Worm (Caenorhabditis elegans) whole organism, L1 larva: ENCODE results near the gene C01B10.3.

Experiments
- C16A3.4 ChIP-seq: fragments of 150-350 bp; optimal IDR thresholded peaks from 2 replicates; lab custom pipeline; 2014; ENCODE audit warnings: missing biosample characterization, missing genetic modification characterization
- F16B12.6 ChIP-seq: fragments of 150-350 bp; optimal IDR thresholded peaks from 2 replicates; lab custom pipeline; 2014; ENCODE audit warnings: missing biosample characterization, missing genetic modification characterization
- alr-1 ChIP-seq: fragments of 200-800 bp; sonication (Bioruptor generic); optimal IDR thresholded peaks from 2 replicates; lab custom pipeline; 2018; ENCODE audit warnings: borderline replicate concordance, mild to moderate bottlenecking, missing genetic modification characterization, missing compliant biosample characterization
- ama-1 ChIP-seq: fragments of 150-350 bp; optimal IDR thresholded peaks from 2 replicates; lab custom pipeline; 2014
- ceh-63 ChIP-seq: fragments of 200-800 bp; sonication (Bioruptor generic); optimal IDR thresholded peaks from 2 replicates; lab custom pipeline; 2018; ENCODE audit warnings: mild to moderate bottlenecking, missing genetic modification characterization, missing compliant biosample characterization
- ceh-88 ChIP-seq: fragments of 200-800 bp; sonication (Bioruptor generic); IDR thresholded peaks from 2 replicates; pipeline ENCODE4 v1.3.6; 2022; ENCODE audit warnings: missing genetic modification characterization, missing compliant biosample characterization
- dpl-1 ChIP-seq, 3 experiments: fragments of 150-350 bp in 2 of 3; sonication (generic microtip) in 1 of 3; optimal IDR thresholded peaks; 2 replicates each; lab custom pipeline; 2014 to 2017; ENCODE audit warnings: missing biosample characterization in 3 of 3, missing genetic modification characterization in 3 of 3, missing genetic modification reagents in 3 of 3
- efl-1 ChIP-seq, 4 experiments: fragments of 150-350 bp; optimal IDR thresholded peaks in 3 of 4; peaks in 1 of 4; 1 replicate in 1 of 4; 2 replicates in 3 of 4; lab custom pipeline; 2014; ENCODE audit warnings: missing biosample characterization in 2 of 4, missing genetic modification characterization in 2 of 4, missing genetic modification reagents in 2 of 4
- efl-3 ChIP-seq: fragments of 200-800 bp; sonication (Bioruptor generic); optimal IDR thresholded peaks from 2 replicates; lab custom pipeline; 2018; ENCODE audit warnings: mild to moderate bottlenecking, missing genetic modification characterization, missing compliant biosample characterization
- elt-2 ChIP-seq: sonication (generic microtip); optimal IDR thresholded peaks from 2 replicates; lab custom pipeline; 2016; ENCODE audit warnings: missing genetic modification characterization, mild to moderate bottlenecking, inconsistent platforms, missing compliant biosample characterization, missing genetic modification reagents
- elt-3 ChIP-seq, 6 experiments: fragments of 150-350 bp in 1 of 6; sonication (generic microtip); optimal IDR thresholded peaks; 2 replicates each; lab custom pipeline; 2017 to 2018; ENCODE audit warnings: missing biosample characterization in 6 of 6, missing genetic modification characterization in 6 of 6, inconsistent platforms in 1 of 6
- fkh-10 ChIP-seq: sonication (generic microtip); optimal IDR thresholded peaks from 2 replicates; lab custom pipeline; 2017; ENCODE audit warnings: missing biosample characterization, missing genetic modification reagents, missing genetic modification characterization
- fkh-8 ChIP-seq: sonication (generic microtip); optimal IDR thresholded peaks from 2 replicates; lab custom pipeline; 2016; ENCODE audit warnings: mild to moderate bottlenecking, missing genetic modification characterization, missing compliant biosample characterization
- grh-1 ChIP-seq: fragments of 200-800 bp; sonication (Bioruptor generic); IDR thresholded peaks from 2 replicates; pipeline ENCODE4 v1.3.6; 2022; ENCODE audit warnings: missing genetic modification reagents, missing genetic modification characterization, missing compliant biosample characterization
- isw-1 ChIP-seq: fragments of 200-800 bp; sonication (Bioruptor generic); IDR thresholded peaks from 2 replicates; pipeline ENCODE4 v1.3.6; 2022; ENCODE audit warnings: missing genetic modification characterization, missing compliant biosample characterization
- jun-1 ChIP-seq: fragments of 150-350 bp; optimal IDR thresholded peaks from 2 replicates; lab custom pipeline; 2014; ENCODE audit warnings: missing biosample characterization, missing genetic modification reagents, missing genetic modification characterization
- lin-14 ChIP-seq: fragments of 200-800 bp; sonication (Bioruptor generic); optimal IDR thresholded peaks from 2 replicates; lab custom pipeline; 2018; ENCODE audit warnings: mild to moderate bottlenecking, missing genetic modification characterization, moderate library complexity, missing compliant biosample characterization
- lin-15B ChIP-seq: fragments of 150-350 bp; sonication (generic microtip); optimal IDR thresholded peaks from 3 replicates; lab custom pipeline; 2014; ENCODE audit warnings: missing biosample characterization, missing genetic modification characterization
- lin-39 ChIP-seq: fragments of 150-350 bp; optimal IDR thresholded peaks from 2 replicates; lab custom pipeline; 2014; ENCODE audit warnings: missing biosample characterization, missing genetic modification reagents, missing genetic modification characterization
- mab-9 ChIP-seq: fragments of 200-800 bp; sonication (Bioruptor generic); IDR thresholded peaks from 2 replicates; pipeline ENCODE4 v1.3.6; 2022; ENCODE audit warnings: missing genetic modification reagents, missing genetic modification characterization, missing compliant biosample characterization
- mdl-1 ChIP-seq, 2 experiments: fragments of 150-350 bp; optimal IDR thresholded peaks; 2 replicates each; lab custom pipeline; 2014 to 2017; ENCODE audit warnings: missing biosample characterization in 2 of 2, missing genetic modification characterization in 2 of 2, inconsistent platforms in 1 of 2
- mef-2 ChIP-seq: fragments of 150-350 bp; optimal IDR thresholded peaks from 2 replicates; lab custom pipeline; 2014; ENCODE audit warnings: missing biosample characterization, missing genetic modification characterization
- nhr-19 ChIP-seq: fragments of 200-800 bp; sonication (Bioruptor generic); conservative IDR thresholded peaks from 2 replicates; pipeline ENCODE4 v1.3.6; 2022; ENCODE audit warnings: missing genetic modification characterization, missing compliant biosample characterization
- nhr-20 ChIP-seq: sonication (generic microtip); optimal IDR thresholded peaks from 2 replicates; lab custom pipeline; 2016; ENCODE audit warnings: mild to moderate bottlenecking, missing genetic modification characterization, missing compliant biosample characterization
- nhr-237 ChIP-seq: fragments of 150-350 bp; optimal IDR thresholded peaks from 2 replicates; lab custom pipeline; 2014; ENCODE audit warnings: missing biosample characterization, missing genetic modification characterization
- nhr-76 ChIP-seq: sonication (generic microtip); optimal IDR thresholded peaks from 2 replicates; lab custom pipeline; 2017; ENCODE audit warnings: missing biosample characterization, missing genetic modification characterization
- nhr-77 ChIP-seq: fragments of 150-350 bp; optimal IDR thresholded peaks from 2 replicates; lab custom pipeline; 2014; ENCODE audit warnings: missing biosample characterization, missing genetic modification characterization
- nhr-84 ChIP-seq: sonication (generic microtip); optimal IDR thresholded peaks from 2 replicates; lab custom pipeline; 2017; ENCODE audit warnings: missing biosample characterization, missing genetic modification characterization
- nhr-85 ChIP-seq: sonication (generic microtip); peaks from one replicate; lab custom pipeline; 2016; ENCODE audit warnings: missing genetic modification characterization, inconsistent platforms, missing compliant biosample characterization
- nhr-90 ChIP-seq: sonication (generic microtip); optimal IDR thresholded peaks from 2 replicates; lab custom pipeline; 2016; ENCODE audit warnings: mild to moderate bottlenecking, missing genetic modification characterization, missing compliant biosample characterization; ENCODE audit not compliant: poor library complexity
- pax-3 ChIP-seq: fragments of 200-800 bp; sonication (Bioruptor generic); optimal IDR thresholded peaks from 2 replicates; lab custom pipeline; 2018; ENCODE audit warnings: mild to moderate bottlenecking, missing genetic modification characterization, moderate library complexity, missing compliant biosample characterization
- skn-1 ChIP-seq: fragments of 150-350 bp; optimal IDR thresholded peaks from 2 replicates; lab custom pipeline; 2014; ENCODE audit warnings: missing biosample characterization, missing genetic modification characterization
- sptf-1 ChIP-seq: fragments of 150-350 bp; optimal IDR thresholded peaks from 2 replicates; lab custom pipeline; 2014; ENCODE audit warnings: missing biosample characterization, missing genetic modification characterization
- sup-37 ChIP-seq: fragments of 200-800 bp; sonication (Bioruptor generic); optimal IDR thresholded peaks from 2 replicates; lab custom pipeline; 2018; ENCODE audit warnings: mild to moderate bottlenecking, missing genetic modification characterization, missing compliant biosample characterization
- swsn-7 ChIP-seq: sonication (generic microtip); optimal IDR thresholded peaks from 2 replicates; lab custom pipeline; 2016; ENCODE audit warnings: missing genetic modification characterization, missing compliant biosample characterization
- unc-130 ChIP-seq: fragments of 150-350 bp; optimal IDR thresholded peaks from 2 replicates; lab custom pipeline; 2017; ENCODE audit warnings: missing biosample characterization, missing genetic modification characterization, inconsistent platforms
- unc-30 ChIP-seq: sonication (generic microtip); optimal IDR thresholded peaks from 2 replicates; lab custom pipeline; 2017; ENCODE audit warnings: missing biosample characterization, missing genetic modification characterization
- vab-15 ChIP-seq: sonication (generic microtip); optimal IDR thresholded peaks from 2 replicates; lab custom pipeline; 2017; ENCODE audit warnings: missing genotype, mild to moderate bottlenecking, missing genetic modification characterization, missing compliant biosample characterization
- xbp-1 ChIP-seq: sonication (generic microtip); optimal IDR thresholded peaks from 2 replicates; lab custom pipeline; 2016; ENCODE audit warnings: missing genetic modification characterization, missing compliant biosample characterization
- zip-4 ChIP-seq: fragments of 200-800 bp; sonication (Bioruptor generic); optimal IDR thresholded peaks from 2 replicates; lab custom pipeline; 2018; ENCODE audit warnings: mild to moderate bottlenecking, missing genetic modification characterization, moderate library complexity, missing compliant biosample characterization
- ztf-11 ChIP-seq, 2 experiments: sonication (generic microtip); optimal IDR thresholded peaks; 2 replicates each; lab custom pipeline; 2016 to 2017; ENCODE audit warnings: missing genetic modification characterization in 2 of 2, missing biosample characterization in 1 of 2, missing compliant biosample characterization in 1 of 2

Gene C01B10.3

DNA sequence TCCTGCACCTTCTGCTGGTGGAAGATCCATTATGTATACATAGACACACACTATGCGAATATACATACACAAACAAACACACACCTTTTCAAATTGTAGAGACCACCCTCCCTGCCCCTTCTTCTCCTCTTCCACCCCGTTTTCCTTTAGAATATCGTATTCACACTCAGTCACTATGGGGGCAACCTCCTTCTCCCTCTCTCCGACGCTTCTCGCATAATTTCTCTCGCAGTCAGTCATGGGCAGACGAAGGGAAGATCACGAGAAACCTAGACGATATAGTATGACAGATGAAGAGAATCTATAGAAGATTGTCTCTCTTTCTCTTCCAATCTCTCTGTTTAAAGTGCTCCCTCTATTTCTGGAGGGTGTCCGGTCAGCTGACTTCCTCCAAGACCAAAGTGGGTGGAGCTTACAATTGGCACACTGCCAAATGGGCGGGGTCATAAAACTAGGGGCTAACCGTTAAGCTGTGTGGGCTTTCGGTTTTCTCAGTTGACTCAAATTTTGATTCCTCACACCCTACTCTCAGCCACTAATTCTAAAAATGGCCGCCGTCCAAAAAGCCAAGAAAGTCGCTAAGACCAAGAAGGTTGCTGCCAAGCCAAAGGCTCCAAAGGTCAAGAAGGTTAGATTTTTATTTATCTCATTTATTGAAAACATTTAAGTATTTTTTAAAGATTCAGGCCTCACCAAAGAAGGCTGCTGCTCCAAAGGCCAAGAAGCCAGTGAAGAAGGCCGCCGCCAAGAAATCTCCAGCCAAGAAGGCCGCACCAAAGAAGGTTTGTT lies 24.9 kb upstream of the C01B10.3 start, which contains the start of gene hil-7 (continued):
- TF ChIP-seq unc-130 (tag; lab: Kevin White, UChicago) (no peak), sup-37 (GFP tag; lab: Kevin White, UChicago) (no peak), nhr-76 (tag; lab: Kevin White, UChicago) (no peak), efl-3 (no peak), ceh-63 (GFP tag; lab: Kevin White, UChicago) (no peak), C16A3.4 (tag; lab: Kevin White, UChicago) (peak; percentile 70), dpl-1 (GFP tag; optimal IDR thresholded peaks at IDR 0.05; lab: Kevin White, UChicago) (peak; percentile 57 to 64 (median 63)), swsn-7 (tag; lab: Kevin White, UChicago) (peak; percentile 76), sptf-1 (tag; lab: Kevin White, UChicago) (no peak), unc-30 (tag; lab: Kevin White, UChicago) (no peak), nhr-90 (peak; percentile 39), isw-1 (GFP tag; lab: Robert Waterston, UW) (peak; percentile 67), nhr-85 (tag; lab: Kevin White, UChicago) (peak; percentile 94), efl-1 (optimal IDR thresholded peaks at IDR 0.05; lab: Kevin White, UChicago) (peak; percentile 75 to 78), efl-1 (GFP tag; optimal IDR thresholded peaks at IDR 0.05 in 1 of 2; lab: Kevin White, UChicago) (peak; percentile 57 to 94), ceh-88 (GFP tag; lab: Robert Waterston, UW) (no peak), fkh-8 (peak; percentile 68), fkh-10 (GFP tag; lab: Kevin White, UChicago) (no peak), mdl-1 (tag; optimal IDR thresholded peaks at IDR 0.05; lab: Kevin White, UChicago) (peak in 1 of 2 experiments; percentile 81), skn-1 (peak; percentile 52), ztf-11 (tag; optimal IDR thresholded peaks at IDR 0.05; lab: Kevin White, UChicago) (peak in 1 of 2 experiments; percentile 75), lin-15B (tag; lab: Kevin White, UChicago) (no peak), nhr-19 (GFP tag; lab: Robert Waterston, UW) (peak; percentile 68), elt-2 (tag; lab: Kevin White, UChicago) (no peak), nhr-77 (no peak), nhr-20 (peak; percentile 81), grh-1 (GFP tag; lab: Robert Waterston, UW) (peak; percentile 59), mab-9 (GFP tag; lab: Robert Waterston, UW) (0 out of 2 replicates have a peak, but pooled peaks have one; percentile 28)

ce11 chrIV:6639880-6640279 lies 18.7 kb upstream of the C01B10.3 start, which contains the start of gene C01B10.6:
TSS of gene C01B10.6 (plus strand) at chrIV:6640180.
- TF ChIP-seq ama-1 (no peak), lin-39 (tag; lab: Kevin White, UChicago) (no peak), mab-9 (GFP tag; lab: Robert Waterston, UW) (no peak), nhr-237 (no peak), vab-15 (tag; lab: Kevin White, UChicago) (no peak), dpl-1 (GFP tag; optimal IDR thresholded peaks at IDR 0.05; lab: Kevin White, UChicago) (no peak), zip-4 (no peak), sptf-1 (tag; lab: Kevin White, UChicago) (no peak), xbp-1 (tag; lab: Kevin White, UChicago) (no peak)

- TF ChIP-seq alr-1 (tag; lab: Kevin White, UChicago) (no peak), F16B12.6 (tag; lab: Kevin White, UChicago) (no peak), jun-1 (tag; lab: Kevin White, UChicago) (no peak), vab-15 (tag; lab: Kevin White, UChicago) (no peak), lin-14 (GFP tag; lab: Kevin White, UChicago) (no peak), mef-2 (tag; lab: Kevin White, UChicago) (no peak), ztf-11 (tag; optimal IDR thresholded peaks at IDR 0.05; lab: Kevin White, UChicago) (no peak), pax-3 (no peak), elt-2 (tag; lab: Kevin White, UChicago) (no peak), elt-3 (tag; optimal IDR thresholded peaks at IDR 0.05; lab: Kevin White, UChicago) (no peak), nhr-19 (GFP tag; lab: Robert Waterston, UW) (no peak), ama-1 (no peak), lin-39 (tag; lab: Kevin White, UChicago) (no peak), nhr-84 (tag; lab: Kevin White, UChicago) (no peak), sptf-1 (tag; lab: Kevin White, UChicago) (no peak), zip-4 (no peak)
Measured at ce11 chrIV:6638256-6638655, 17.1 kb upstream of the C01B10.3 start, which contains the start of gene C01B10.7. TSS of gene C01B10.7 (plus strand) at chrIV:6638556.
